Fruit fly (Drosophila melanogaster) whole organism, embryonic: Measurements from ENCODE around the gene Peritrophin-A.

Experiments
- Asciz ChIP-seq: fragments of 200-800 bp; sonication (Bioruptor generic); optimal IDR thresholded peaks from 2 replicates; lab custom pipeline; 2017; ENCODE audit warnings: missing biosample characterization, mild to moderate bottlenecking, missing genetic modification characterization, missing genetic modification reagents
- Awh ChIP-seq: fragments of 200-800 bp; sonication (Bioruptor generic); IDR thresholded peaks from 2 replicates; pipeline ENCODE4, ENCODE4 v1.3.6; 2022; ENCODE audit warnings: missing biosample characterization, missing genetic modification characterization
- Bdp1 ChIP-seq: fragments of 200-800 bp; sonication (Bioruptor generic); optimal IDR thresholded peaks from 3 replicates; lab custom pipeline; 2016; ENCODE audit warnings: missing biosample characterization, missing genetic modification characterization
- Blimp-1 ChIP-seq: fragments of 200-800 bp; sonication (Bioruptor generic); optimal IDR thresholded peaks from 3 replicates; lab custom pipeline; 2018; ENCODE audit warnings: missing biosample characterization, missing genetic modification characterization, mild to moderate bottlenecking, moderate library complexity, missing genetic modification reagents
- CG10959 ChIP-seq: fragments of 200-800 bp; sonication (Bioruptor generic); IDR thresholded peaks from 2 replicates; pipeline ENCODE4 v1.3.6; 2022; ENCODE audit warnings: missing biosample characterization, missing genetic modification characterization
- CG11723 ChIP-seq: fragments of 200-800 bp; sonication (Bioruptor generic); optimal IDR thresholded peaks from 2 replicates; lab custom pipeline; 2017; ENCODE audit warnings: missing biosample characterization, mild to moderate bottlenecking, missing genetic modification characterization
- CG14667 ChIP-seq: fragments of 200-800 bp; sonication (Bioruptor generic); IDR thresholded peaks from 2 replicates; pipeline ENCODE4 v1.3.6; 2022; ENCODE audit warnings: missing biosample characterization, missing genetic modification characterization
- CG14860 ChIP-seq: fragments of 200-800 bp; sonication (Bioruptor generic); IDR thresholded peaks from 3 replicates; pipeline ENCODE4 v1.3.6; 2022; ENCODE audit warnings: missing biosample characterization, missing genetic modification characterization; ENCODE audit not compliant: partially characterized antibody
- CG15269 ChIP-seq: fragments of 200-800 bp; sonication (Bioruptor generic); optimal IDR thresholded peaks from 2 replicates; lab custom pipeline; 2018; ENCODE audit warnings: missing biosample characterization, mild to moderate bottlenecking, missing genetic modification characterization, moderate library complexity
- CG15479 ChIP-seq: fragments of 200-800 bp; sonication (Bioruptor generic); optimal IDR thresholded peaks from 3 replicates; lab custom pipeline; 2019; ENCODE audit warnings: missing biosample characterization, mild to moderate bottlenecking, missing genetic modification characterization, moderate library complexity
- CG1603 ChIP-seq: fragments of 200-800 bp; sonication (Bioruptor generic); optimal IDR thresholded peaks from 2 replicates; lab custom pipeline; 2019; ENCODE audit warnings: missing biosample characterization, mild to moderate bottlenecking, missing genetic modification characterization, moderate library complexity
- CG16779 ChIP-seq: fragments of 200-800 bp; sonication (Bioruptor generic); IDR thresholded peaks from 2 replicates; pipeline ENCODE4 v1.3.6; 2022; ENCODE audit warnings: missing biosample characterization, missing genetic modification characterization
- CG17359 ChIP-seq: fragments of 200-800 bp; sonication (Bioruptor generic); optimal IDR thresholded peaks from 3 replicates; lab custom pipeline; 2018; ENCODE audit warnings: missing biosample characterization, mild to moderate bottlenecking, missing genetic modification characterization, moderate library complexity
- CG17612 ChIP-seq: fragments of 200-800 bp; sonication (Bioruptor generic); IDR thresholded peaks from 2 replicates; pipeline ENCODE4 v1.3.6; 2022; ENCODE audit warnings: missing biosample characterization, missing genetic modification characterization
- CG17802 ChIP-seq: fragments of 200-800 bp; sonication (Bioruptor generic); optimal IDR thresholded peaks from 2 replicates; lab custom pipeline; 2018; ENCODE audit warnings: missing biosample characterization, mild to moderate bottlenecking, missing genetic modification characterization, moderate library complexity
- CG4404 ChIP-seq: fragments of 200-800 bp; sonication (Bioruptor generic); IDR thresholded peaks from 2 replicates; pipeline ENCODE4 v1.3.6; 2022; ENCODE audit warnings: missing biosample characterization, missing genetic modification characterization
- CG5953 ChIP-seq: fragments of 200-800 bp; sonication (Bioruptor generic); IDR thresholded peaks from 2 replicates; pipeline ENCODE4 v1.3.6; 2022; ENCODE audit warnings: missing biosample characterization, missing genetic modification characterization
- CG7839 ChIP-seq: fragments of 200-800 bp; sonication (Bioruptor generic); optimal IDR thresholded peaks from 3 replicates; lab custom pipeline; 2018; ENCODE audit warnings: missing biosample characterization, mild to moderate bottlenecking, missing genetic modification characterization, moderate library complexity
- CG9215 ChIP-seq: fragments of 200-800 bp; sonication (Bioruptor generic); IDR thresholded peaks from 2 replicates; pipeline ENCODE4 v1.3.6; 2022; ENCODE audit warnings: missing biosample characterization, missing genetic modification characterization
- CrebB ChIP-seq: fragments of 200-800 bp; sonication (Bioruptor generic); optimal IDR thresholded peaks from 3 replicates; lab custom pipeline; 2018; ENCODE audit warnings: missing biosample characterization, mild to moderate bottlenecking, missing genetic modification characterization
- Doc2 ChIP-seq: fragments of 200-800 bp; sonication (Bioruptor generic); IDR thresholded peaks from 2 replicates; pipeline ENCODE4 v1.3.6; 2022; ENCODE audit warnings: missing biosample characterization, missing genetic modification characterization
- Doc3 ChIP-seq: fragments of 200-800 bp; sonication (Bioruptor generic); IDR thresholded peaks from 3 replicates; pipeline ENCODE4 v1.3.6; 2022; ENCODE audit warnings: missing biosample characterization, missing genetic modification characterization; ENCODE audit not compliant: partially characterized antibody
- Ets97D ChIP-seq: fragments of 200-800 bp; sonication (Bioruptor generic); optimal IDR thresholded peaks from 3 replicates; lab custom pipeline; 2016; ENCODE audit warnings: missing biosample characterization, missing genetic modification characterization
- Lpt ChIP-seq: fragments of >200 bp; optimal IDR thresholded peaks from 2 replicates; lab custom pipeline; 2018; ENCODE audit warnings: missing biosample characterization, missing genetic modification characterization
- MBD-R2 ChIP-seq: fragments of 200-800 bp; sonication (Bioruptor generic); IDR thresholded peaks from 2 replicates; pipeline ENCODE4 v1.3.6; 2022; ENCODE audit warnings: missing biosample characterization, missing genetic modification characterization
- MESR4 ChIP-seq: fragments of 200-800 bp; sonication (Bioruptor generic); optimal IDR thresholded peaks from 2 replicates; lab custom pipeline; 2018; ENCODE audit warnings: missing biosample characterization, mild to moderate bottlenecking, missing genetic modification characterization, moderate library complexity
- Med ChIP-seq: fragments of 200-800 bp; sonication (Bioruptor generic); peaks from one replicate; lab custom pipeline; 2016; ENCODE audit warnings: missing biosample characterization, missing genetic modification characterization, mild to moderate bottlenecking, inconsistent platforms, moderate library complexity
- Pdp1 ChIP-seq, 2 experiments: fragments of 200-800 bp; sonication (Bioruptor generic); optimal IDR thresholded peaks; 3 replicates each; lab custom pipeline; 2016; ENCODE audit warnings: missing biosample characterization in 2 of 2, missing genetic modification characterization in 2 of 2, mild to moderate bottlenecking in 1 of 2, moderate library complexity in 1 of 2
- Sry-β ChIP-seq: fragments of 200-800 bp; sonication (Bioruptor generic); optimal IDR thresholded peaks from 2 replicates; lab custom pipeline; 2018; ENCODE audit warnings: missing biosample characterization, mild to moderate bottlenecking, missing genetic modification characterization, moderate library complexity
- Tbp ChIP-seq: fragments of >200 bp; optimal IDR thresholded peaks from 2 replicates; lab custom pipeline; 2018; ENCODE audit warnings: missing biosample characterization, missing genetic modification characterization
- bbx ChIP-seq: fragments of 200-800 bp; sonication (Bioruptor generic); IDR thresholded peaks from 2 replicates; pipeline ENCODE4 v1.3.6; 2022; ENCODE audit warnings: missing biosample characterization, missing genetic modification characterization; ENCODE audit not compliant: partially characterized antibody
- chinmo ChIP-seq: fragments of 200-800 bp; sonication (Bioruptor generic); IDR thresholded peaks from 4 replicates; pipeline ENCODE4 v1.3.6; 2022; ENCODE audit warnings: missing biosample characterization, missing genetic modification characterization; ENCODE audit not compliant: partially characterized antibody
- ci ChIP-seq: fragments of 200-800 bp; sonication (Bioruptor generic); IDR thresholded peaks from 3 replicates; pipeline ENCODE4 v1.3.6; 2022; ENCODE audit warnings: missing biosample characterization, missing genetic modification characterization
- dmrt99B ChIP-seq: fragments of 200-800 bp; sonication (Bioruptor generic); optimal IDR thresholded peaks from 2 replicates; lab custom pipeline; 2018; ENCODE audit warnings: missing biosample characterization, mild to moderate bottlenecking, missing genetic modification characterization, moderate library complexity
- eve ChIP-seq, 2 experiments: fragments of >200 bp; optimal IDR thresholded peaks; 2 replicates each; lab custom pipeline; 2017; ENCODE audit warnings: missing biosample characterization in 2 of 2, missing genetic modification characterization in 2 of 2
- fu2 ChIP-seq: fragments of 200-800 bp; sonication (Bioruptor generic); optimal IDR thresholded peaks from 2 replicates; lab custom pipeline; 2016; ENCODE audit warnings: missing biosample characterization, missing genetic modification characterization
- gce ChIP-seq: fragments of 200-800 bp; sonication (Bioruptor generic); IDR thresholded peaks from 3 replicates; pipeline ENCODE4 v1.3.6; 2022; ENCODE audit warnings: missing biosample characterization, missing genetic modification characterization
- gsb ChIP-seq: fragments of 200-800 bp; sonication (Bioruptor generic); IDR thresholded peaks from 2 replicates; pipeline ENCODE4 v1.3.6; 2022; ENCODE audit warnings: missing biosample characterization, missing genetic modification characterization
- ind ChIP-seq: fragments of 200-800 bp; sonication (Bioruptor generic); optimal IDR thresholded peaks from 3 replicates; lab custom pipeline; 2016; ENCODE audit warnings: missing biosample characterization, missing genetic modification characterization
- lbe ChIP-seq: fragments of 200-800 bp; sonication (Bioruptor generic); optimal IDR thresholded peaks from 2 replicates; lab custom pipeline; 2016; ENCODE audit warnings: missing biosample characterization, mild to moderate bottlenecking, missing genetic modification characterization
- oc ChIP-seq: fragments of 200-800 bp; sonication (Bioruptor generic); optimal IDR thresholded peaks from 2 replicates; lab custom pipeline; 2018; ENCODE audit warnings: missing biosample characterization, mild to moderate bottlenecking, missing genetic modification characterization, moderate library complexity
- row ChIP-seq: fragments of 200-800 bp; sonication (Bioruptor generic); IDR thresholded peaks from 3 replicates; pipeline ENCODE4 v1.3.6; 2022; ENCODE audit warnings: missing biosample characterization, missing genetic modification characterization
- slp2 ChIP-seq: fragments of 200-800 bp; sonication (Bioruptor generic); optimal IDR thresholded peaks from 2 replicates; lab custom pipeline; 2016; ENCODE audit warnings: missing biosample characterization, missing genetic modification characterization
- ssp ChIP-seq: fragments of 200-800 bp; sonication (Bioruptor generic); IDR thresholded peaks from 2 replicates; pipeline ENCODE4 v1.3.6; 2022; ENCODE audit warnings: missing biosample characterization, missing genetic modification characterization
- ttk ChIP-seq: fragments of 200-800 bp; sonication (Bioruptor generic); IDR thresholded peaks from 2 replicates; pipeline ENCODE4 v2.1.2; 2022; ENCODE audit warnings: missing biosample characterization, missing genetic modification characterization
- twi ChIP-seq: fragments of 200-800 bp; optimal IDR thresholded peaks from 2 replicates; lab custom pipeline; 2019; ENCODE audit warnings: missing biosample characterization, mild to moderate bottlenecking, missing genetic modification characterization, moderate library complexity
- wek ChIP-seq: fragments of 200-800 bp; sonication (Bioruptor generic); optimal IDR thresholded peaks from 3 replicates; lab custom pipeline; 2018; ENCODE audit warnings: missing biosample characterization, mild to moderate bottlenecking, missing genetic modification characterization, moderate library complexity
- yki ChIP-seq: fragments of >200 bp; optimal IDR thresholded peaks from 3 replicates; lab custom pipeline; 2018

Gene Peritrophin-A

DNA sequence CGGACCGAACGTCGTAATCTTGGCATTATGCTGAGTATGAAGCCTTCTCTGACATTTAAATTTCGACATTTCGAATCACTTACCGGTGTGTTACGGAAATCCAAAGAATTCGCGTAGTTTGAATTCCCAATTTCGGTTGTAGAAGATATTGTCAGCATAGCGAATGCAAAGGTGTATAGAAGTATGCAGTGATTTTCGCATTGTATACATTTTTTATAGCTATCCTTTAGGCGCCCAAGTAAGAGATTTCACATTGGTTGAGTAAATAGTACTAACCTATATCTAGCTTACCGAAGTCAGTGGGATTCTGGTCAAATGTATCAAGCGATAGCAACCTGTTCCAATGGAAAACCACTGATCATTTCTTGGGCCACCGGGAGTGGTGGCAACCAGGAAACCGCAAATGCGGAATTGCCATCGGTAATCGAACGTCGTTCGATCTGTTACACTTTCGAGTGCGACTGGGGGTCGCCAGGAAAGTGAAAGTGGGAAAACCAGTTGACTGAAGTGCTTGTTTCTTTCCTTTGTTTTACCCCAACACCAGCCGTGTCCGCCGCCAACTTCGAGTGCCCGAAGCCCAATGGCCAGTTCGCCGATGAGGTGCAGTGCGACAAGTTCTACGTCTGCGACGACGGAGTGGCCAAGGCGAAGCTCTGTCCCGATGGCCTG, 3.8 kb upstream of the Peritrophin-A start (continued):
- TF ChIP-seq CG17612 (GFP tag; lab: Robert Waterston, UW) (peak; percentile 86), Bdp1 (GFP tag; lab: Kevin White, UChicago) (no peak), gce (GFP tag; lab: Robert Waterston, UW) (no peak)

DNA sequence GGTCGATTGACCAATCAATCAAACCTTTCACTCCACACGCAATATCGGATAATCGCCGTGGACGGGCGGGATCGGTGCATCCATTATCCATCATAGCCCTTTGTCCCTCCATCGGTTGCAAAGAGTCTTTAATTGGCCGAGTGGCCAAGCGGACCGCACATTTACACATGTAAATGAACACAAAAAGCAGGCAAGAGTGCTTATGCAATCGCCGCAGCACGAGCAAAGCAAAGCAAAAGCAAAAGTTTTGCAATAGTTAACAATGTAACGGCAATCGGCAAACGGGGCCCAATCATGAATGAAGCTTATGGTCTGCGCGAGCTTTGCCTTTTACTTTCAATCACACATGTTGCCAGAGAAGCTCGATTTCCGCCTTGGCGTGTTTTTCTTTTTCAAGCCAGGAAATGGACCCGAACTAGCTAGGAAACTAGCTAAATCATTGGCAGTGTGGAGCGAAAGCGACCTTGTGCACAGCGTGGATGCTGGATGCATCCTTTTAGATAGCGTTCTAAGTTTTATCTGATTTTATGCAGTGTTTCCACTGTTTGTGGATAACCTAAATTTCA, 1.1 kb upstream of the Peritrophin-A start:
- TF ChIP-seq ci (GFP tag; lab: Robert Waterston, UW): 0 out of 3 replicates have a peak, but pooled peaks have one; percentile 18
- TF ChIP-seq ssp (GFP tag; lab: Robert Waterston, UW): 0 out of 2 replicates have a peak, but pooled peaks have one; percentile 28
- 0 out of 2 replicates have a peak, but pooled peaks have one; percentile 26 for TF ChIP-seq MBD-R2 (GFP tag; lab: Robert Waterston, UW)
- TF ChIP-seq slp2 (GFP tag; lab: Kevin White, UChicago): no peak
- no peak for TF ChIP-seq fu2
- TF ChIP-seq Sry-β (GFP tag; lab: Kevin White, UChicago): peak; percentile 83
- no peak for TF ChIP-seq eve (GFP tag; optimal IDR thresholded peaks at IDR 0.05; lab: Kevin White, UChicago)
- TF ChIP-seq CG17359 (tag; lab: Kevin White, UChicago): no peak
- no peak for TF ChIP-seq gsb (GFP tag; lab: Robert Waterston, UW)
- TF ChIP-seq CG17802: peak; percentile 7
- TF ChIP-seq oc (tag; lab: Kevin White, UChicago): peak; percentile 27
- TF ChIP-seq CrebB (tag; lab: Kevin White, UChicago): no peak
- no peak for TF ChIP-seq CG14860
- no peak for TF ChIP-seq CG14667
- TF ChIP-seq Pdp1 (GFP tag; optimal IDR thresholded peaks at IDR 0.05; lab: Kevin White, UChicago): peak in 1 of 2 experiments; percentile 86
- no peak for TF ChIP-seq CG5953 (GFP tag; lab: Robert Waterston, UW)
- TF ChIP-seq CG16779: no peak
- TF ChIP-seq yki: no peak
- TF ChIP-seq Lpt (GFP tag; lab: Kevin White, UChicago): no peak
- TF ChIP-seq wek: no peak
- TF ChIP-seq ind (GFP tag; lab: Kevin White, UChicago): no peak
- no peak for TF ChIP-seq dmrt99B
- no peak for TF ChIP-seq CG11723 (GFP tag; lab: Kevin White, UChicago)
- TF ChIP-seq Doc3: no peak
- TF ChIP-seq CG4404 (GFP tag; lab: Robert Waterston, UW): no peak
- TF ChIP-seq ttk (GFP tag; lab: Robert Waterston, UW): no peak
- TF ChIP-seq Doc2 (GFP tag; lab: Robert Waterston, UW): no peak
- TF ChIP-seq Blimp-1 (GFP tag; lab: Kevin White, UChicago): peak; percentile 88
- no peak for TF ChIP-seq Asciz
- TF ChIP-seq bbx: 0 out of 2 replicates have a peak, but pooled peaks have one; percentile 10
- no peak for TF ChIP-seq CG9215 (GFP tag; lab: Robert Waterston, UW)
- TF ChIP-seq CG15269 (tag; lab: Kevin White, UChicago): no peak
- no peak for TF ChIP-seq Tbp (GFP tag; lab: Kevin White, UChicago)
- peak; percentile 58 for TF ChIP-seq row (GFP tag; lab: Robert Waterston, UW)
- TF ChIP-seq CG7839 (tag; lab: Kevin White, UChicago): no peak
- TF ChIP-seq CG1603 (tag; lab: Kevin White, UChicago): peak; percentile 7
- TF ChIP-seq CG10959 (GFP tag; lab: Robert Waterston, UW): no peak
- 0 out of 4 replicates have a peak, but pooled peaks have one; percentile 21 for TF ChIP-seq chinmo (GFP tag; lab: Robert Waterston, UW)
- no peak for TF ChIP-seq Ets97D (GFP tag; lab: Kevin White, UChicago)
- TF ChIP-seq Awh: peak; percentile 67
- no peak for TF ChIP-seq CG15479
- no peak for TF ChIP-seq twi (tag; lab: Kevin White, UChicago)
- TF ChIP-seq MESR4 (GFP tag; lab: Kevin White, UChicago): no peak
- TF ChIP-seq lbe: no peak
- peak; percentile 36 for TF ChIP-seq Med (GFP tag; lab: Kevin White, UChicago)
